Fruit fly (Drosophila melanogaster) whole organism, adult: ENCODE results near the gene IP3K1.

ENCODE experiments used
- CG12768 ChIP-seq: fragments of 200-800 bp; sonication (Bioruptor generic); optimal IDR thresholded peaks from 2 replicates; lab custom pipeline; 2017; ENCODE audit warnings: missing biosample characterization, missing genetic modification characterization, mild to moderate bottlenecking, moderate library complexity, missing genetic modification reagents
- CG7101 ChIP-seq: fragments of 200-800 bp; sonication (Bioruptor generic); optimal IDR thresholded peaks from 2 replicates; lab custom pipeline; 2018; ENCODE audit warnings: missing biosample characterization, mild to moderate bottlenecking, missing genetic modification characterization, moderate library complexity

DNA sequence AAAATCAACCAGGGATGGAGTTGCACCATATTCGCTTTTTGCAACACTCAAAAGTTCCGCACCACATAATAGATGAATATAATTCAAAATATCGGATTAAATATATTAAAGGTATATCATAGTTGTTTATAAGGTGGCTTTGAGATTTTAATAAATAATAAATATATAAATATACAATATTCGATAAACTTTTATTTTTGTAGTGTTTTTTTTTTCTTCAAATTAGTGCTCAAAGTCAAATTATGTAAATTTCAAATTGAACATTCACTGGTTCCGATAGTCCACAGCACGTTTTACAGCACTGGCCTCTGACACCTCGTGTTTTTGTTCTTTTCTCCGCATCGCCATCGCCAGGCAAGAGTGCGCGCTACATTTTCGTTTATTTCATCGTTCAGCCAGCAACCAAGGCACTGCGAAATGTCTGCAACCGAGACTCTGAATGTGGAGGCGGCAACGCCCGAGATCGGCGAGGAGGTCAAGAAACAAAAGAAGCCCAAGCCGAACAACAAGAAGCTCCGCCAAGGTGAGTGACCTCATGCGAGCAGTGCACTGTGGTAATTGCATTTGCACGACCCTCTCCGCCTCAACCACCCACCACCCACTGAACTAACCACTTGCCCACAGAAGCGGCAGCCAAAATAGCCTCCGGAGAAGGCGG is 18.8 kb upstream of the IP3K1 start, which contains the start of the genes Taf11 and und:
- peak; percentile 42 for TF ChIP-seq CG7101 (tag; lab: Kevin White, UChicago)
- peak; percentile 71 for TF ChIP-seq CG12768
